Worm (Caenorhabditis elegans) whole organism, late embryonic: ENCODE data around the gene col-77.

Source experiments
- F13H6.1 ChIP-seq: sonication (generic microtip); optimal IDR thresholded peaks from 2 replicates; lab custom pipeline; 2016; ENCODE audit warnings: missing genetic modification characterization, missing compliant biosample characterization
- ama-1 ChIP-seq: fragments of 150-350 bp; optimal IDR thresholded peaks from 2 replicates; lab custom pipeline; 2014
- elt-2 ChIP-seq: sonication (generic microtip); optimal IDR thresholded peaks from 2 replicates; lab custom pipeline; 2016; ENCODE audit warnings: missing genetic modification reagents, missing genetic modification characterization, missing compliant biosample characterization
- elt-4 ChIP-seq: sonication (generic microtip); optimal IDR thresholded peaks from 2 replicates; lab custom pipeline; 2016; ENCODE audit warnings: missing genetic modification characterization, missing compliant biosample characterization
- fkh-6 ChIP-seq: sonication (generic microtip); optimal IDR thresholded peaks from 2 replicates; lab custom pipeline; 2016; ENCODE audit warnings: missing genetic modification characterization, missing compliant biosample characterization
- nhr-11 ChIP-seq: fragments of 150-350 bp; optimal IDR thresholded peaks from 2 replicates; lab custom pipeline; 2014; ENCODE audit warnings: missing biosample characterization, missing genetic modification characterization
- pat-9 ChIP-seq: fragments of 200-800 bp; sonication (Bioruptor generic); optimal IDR thresholded peaks from 2 replicates; lab custom pipeline; 2018; ENCODE audit warnings: mild to moderate bottlenecking, missing genetic modification characterization, moderate library complexity, missing compliant biosample characterization
- pha-4 ChIP-seq: fragments of 150-350 bp; optimal IDR thresholded peaks from 2 replicates; lab custom pipeline; 2018; ENCODE audit warnings: missing biosample characterization, missing genetic modification reagents, missing genetic modification characterization
- pqm-1 ChIP-seq: sonication (generic microtip); optimal IDR thresholded peaks from 2 replicates; lab custom pipeline; 2016; ENCODE audit warnings: missing genetic modification characterization, missing compliant biosample characterization
- syd-9 ChIP-seq: sonication (generic microtip); optimal IDR thresholded peaks from 2 replicates; lab custom pipeline; 2016; ENCODE audit warnings: mild to moderate bottlenecking, missing genetic modification characterization, moderate library complexity, missing compliant biosample characterization
- tbx-2 ChIP-seq: sonication (generic microtip); optimal IDR thresholded peaks from 2 replicates; lab custom pipeline; 2016; ENCODE audit warnings: missing genetic modification characterization, missing compliant biosample characterization

DNA sequence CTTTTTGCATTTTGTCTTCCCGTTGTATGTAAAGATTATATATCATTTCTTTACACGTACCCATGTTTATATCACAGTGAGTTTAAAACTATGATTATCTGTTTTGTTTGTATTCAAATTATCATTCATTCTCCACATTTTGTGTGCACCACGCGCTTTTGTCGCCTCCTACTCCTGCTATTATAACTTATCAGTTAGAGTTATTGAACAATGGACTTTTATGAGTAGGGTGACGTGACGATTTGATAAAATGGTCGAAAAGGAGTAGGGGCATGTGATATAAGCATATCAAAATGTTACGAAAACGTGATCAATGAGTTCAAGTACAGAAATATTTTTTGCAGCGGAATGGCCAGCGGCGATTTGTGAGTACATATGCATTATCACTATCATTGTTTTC, 23.7 kb upstream of the col-77 start:
- TF ChIP-seq pha-4 (tag; lab: Kevin White, UChicago) (no peak), syd-9 (tag; lab: Kevin White, UChicago) (no peak), pat-9 (tag; lab: Kevin White, UChicago) (no peak), pqm-1 (tag; lab: Kevin White, UChicago) (peak; percentile 72), fkh-6 (tag; lab: Kevin White, UChicago) (no peak), F13H6.1 (no peak), nhr-11 (tag; lab: Kevin White, UChicago) (no peak), ama-1 (lab: Kevin White, UChicago) (no peak), tbx-2 (tag; lab: Kevin White, UChicago) (no peak), elt-4 (no peak), elt-2 (tag; lab: Kevin White, UChicago) (peak; percentile 91)
